Fruit fly (Drosophila melanogaster): ENCODE results near the gene CG5282.

DNA sequence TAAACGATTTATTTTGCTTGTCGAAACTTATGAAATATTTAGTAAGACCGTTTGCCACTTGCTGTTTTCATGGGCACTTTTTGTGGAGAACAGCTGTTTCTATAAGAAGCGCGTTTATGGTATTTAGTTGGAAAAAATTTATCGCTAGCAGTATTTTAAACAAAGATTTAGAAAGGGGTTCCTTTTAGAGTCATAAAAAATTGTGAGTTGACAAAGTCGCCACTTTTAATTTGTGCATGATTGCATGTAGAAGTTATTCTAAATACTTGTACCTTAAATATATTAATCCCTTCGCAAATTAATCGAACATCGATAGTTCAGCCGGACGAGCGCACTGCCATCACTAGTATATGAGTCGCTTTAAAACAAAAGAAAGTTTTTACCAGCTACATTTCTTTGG is 6.4 kb upstream of the CG5282 start, which contains the start of the genes Las and Psn:
- TF ChIP-seq CG8478 (optimal IDR thresholded peaks at IDR 0.05) (no peak), EcR (GFP tag; optimal IDR thresholded peaks at IDR 0.05) (no peak)
